Worm (Caenorhabditis elegans) whole organism, L4/young adult: ENCODE results near the gene Y66D12A.11.

Experiments used
- W03F9.2 ChIP-seq: fragments of 150-350 bp; optimal IDR thresholded peaks from 2 replicates; lab custom pipeline; 2014; ENCODE audit warnings: missing biosample characterization, missing genetic modification characterization
- dao-5 ChIP-seq: sonication (generic microtip); optimal IDR thresholded peaks from 2 replicates; lab custom pipeline; 2016; ENCODE audit warnings: missing genotype, missing genetic modification characterization, moderate library complexity, missing compliant biosample characterization
- him-1 ChIP-seq: sonication (generic microtip); optimal IDR thresholded peaks from 2 replicates; lab custom pipeline; 2016; ENCODE audit warnings: missing genotype, missing genetic modification reagents, missing genetic modification characterization, missing compliant biosample characterization

The Y66D12A.11 gene

ce11 chrIII:11563417-11563949, at the start of gene Y66D12A.11:
Gene Y66D12A.11 (plus strand): TSS chrIII:11563467.
- TF ChIP-seq dao-5 (no peak), him-1 (tag; lab: Kevin White, UChicago) (no peak), W03F9.2 (no peak)

DNA sequence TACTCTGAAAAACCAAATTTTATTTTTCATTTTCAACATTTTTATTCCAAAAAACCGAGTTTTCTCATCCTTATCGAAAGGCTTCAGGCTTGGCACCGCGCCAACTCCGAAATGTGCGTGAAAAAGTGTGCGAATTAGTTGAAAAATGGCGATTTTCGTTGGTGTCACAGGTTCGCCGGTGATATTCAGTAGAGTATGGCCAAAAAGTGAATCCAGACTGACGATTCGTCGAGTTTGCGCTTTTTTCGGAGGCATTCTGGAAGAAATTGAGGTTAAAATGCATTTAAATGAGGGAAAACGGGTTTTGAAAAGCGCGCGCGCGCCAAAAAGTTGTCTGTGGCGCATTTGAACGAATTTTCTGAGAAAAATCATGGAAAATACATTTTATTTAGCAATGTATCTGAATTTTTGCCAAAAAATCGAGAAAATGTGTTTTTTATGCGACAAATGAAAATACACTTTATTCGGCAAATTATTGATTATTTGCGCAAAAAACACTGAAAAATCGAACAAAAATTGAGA, 39.7 kb upstream of the Y66D12A.11 start, which contains the start of the genes Y66D12A.16 and such-1:
Y66D12A.16 (plus strand) TSS at position 51 of the 522 bp plus-strand sequence.
such-1 (minus strand) TSS at position 256 of the 522 bp plus-strand sequence.
- TF ChIP-seq him-1 (tag; lab: Kevin White, UChicago) = no peak
- TF ChIP-seq dao-5 = no peak
- no peak for TF ChIP-seq W03F9.2

ce11 chrIII:11524073-11524472, 39.2 kb upstream of the Y66D12A.11 start:
- TF ChIP-seq him-1 (tag; lab: Kevin White, UChicago) (no peak), W03F9.2 (peak; percentile 58)

DNA sequence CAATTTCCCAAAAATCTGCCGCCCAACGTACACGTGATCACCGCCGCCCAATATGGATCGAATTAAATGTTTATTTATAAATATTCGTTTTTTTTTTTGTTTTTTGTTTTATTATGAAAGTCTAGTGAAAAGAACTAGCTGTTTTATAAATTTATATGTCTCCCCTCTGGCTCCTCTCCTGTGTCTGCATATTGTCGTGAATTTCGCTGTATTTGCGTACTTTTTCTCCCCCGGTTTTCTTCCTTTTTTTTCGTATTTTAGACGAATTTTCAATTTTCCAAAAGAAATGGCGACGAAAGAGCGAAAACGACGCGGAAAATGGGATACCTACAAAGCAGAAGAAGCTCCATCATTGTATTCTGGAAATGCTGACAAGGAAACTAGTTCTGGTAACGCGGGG, 36.9 kb upstream of the Y66D12A.11 start, which contains the start of gene xpb-1:
xpb-1 (plus strand) TSS at position 262 of the 400 bp plus-strand sequence.
- TF ChIP-seq W03F9.2 (peak; percentile 3), him-1 (tag; lab: Kevin White, UChicago) (no peak), dao-5 (no peak)

DNA sequence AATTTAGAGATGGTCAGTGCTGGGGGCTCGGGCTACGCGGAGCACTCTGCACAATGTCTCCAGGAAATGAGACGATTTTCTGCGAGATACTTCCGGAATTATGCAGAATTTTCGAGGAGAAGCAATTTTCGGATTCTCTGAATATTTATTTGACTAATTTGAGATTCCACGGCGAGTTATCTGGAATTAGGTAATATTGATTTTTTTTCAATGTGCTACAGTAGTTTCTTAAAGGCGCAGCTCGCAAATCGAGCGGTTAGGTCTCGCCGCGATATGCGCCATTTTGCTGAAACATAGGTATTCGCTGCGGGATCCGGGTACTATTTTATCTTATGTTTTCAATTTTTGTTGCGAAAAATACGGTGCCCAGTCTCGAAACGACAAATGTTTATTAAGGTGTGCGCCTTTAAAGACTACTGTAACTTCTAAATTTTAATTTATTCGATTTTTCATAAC, 28.6 kb upstream of the Y66D12A.11 start, which contains the start of gene nrps-1:
nrps-1 (plus strand) TSS at position 51 of the 456 bp plus-strand sequence.
- no peak for TF ChIP-seq him-1 (tag; lab: Kevin White, UChicago)
- TF ChIP-seq W03F9.2 = no peak
- TF ChIP-seq dao-5 = no peak

ce11 chrIII:11535453-11535852, 27.8 kb upstream of the Y66D12A.11 start:
- TF ChIP-seq dao-5 = no peak
- TF ChIP-seq W03F9.2 = no peak
- TF ChIP-seq him-1 (tag; lab: Kevin White, UChicago) = no peak

DNA sequence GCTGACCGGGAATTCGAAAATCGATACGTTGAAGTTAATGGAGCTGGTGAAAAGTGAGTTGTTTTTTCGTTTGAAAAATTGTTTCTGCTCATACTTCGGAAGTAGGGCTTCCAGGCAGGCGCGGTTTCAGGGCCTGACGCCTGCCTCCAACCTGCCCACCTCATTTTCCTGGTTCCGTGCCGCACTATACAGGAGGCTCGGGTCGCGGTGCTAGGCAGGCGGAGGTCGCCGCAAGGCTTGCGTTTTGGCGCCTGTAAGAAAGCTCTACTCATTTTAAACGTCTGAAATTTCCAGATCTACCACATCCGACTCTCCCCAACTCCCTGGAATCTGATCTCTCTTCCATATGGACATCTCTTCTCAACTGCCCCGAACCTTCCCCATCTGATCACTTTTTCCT, 18.3 kb upstream of the Y66D12A.11 start:
- TF ChIP-seq dao-5 (no peak), him-1 (tag; lab: Kevin White, UChicago) (no peak), W03F9.2 (no peak)

DNA sequence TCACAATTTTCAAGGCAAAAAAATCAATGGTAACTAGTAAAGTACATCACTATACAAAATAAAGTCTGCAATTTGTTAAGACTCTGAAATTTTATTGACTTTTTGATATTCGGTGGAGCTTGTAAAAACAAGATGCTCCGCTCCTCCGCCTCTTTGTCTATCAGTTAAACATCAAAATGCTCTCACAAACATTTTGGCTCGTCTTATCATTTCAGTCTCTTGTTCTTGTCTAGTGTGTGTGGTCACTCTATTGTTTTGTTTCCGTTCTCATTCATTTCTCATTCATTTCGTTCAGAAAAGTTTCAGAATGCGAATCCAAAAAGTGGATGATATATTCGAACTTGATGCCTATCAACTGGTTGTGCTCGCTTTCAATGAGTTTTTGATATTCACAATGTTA, 15.2 kb upstream of the Y66D12A.11 start, which contains the start of gene Y66D12A.13:
Y66D12A.13 (plus strand) TSS at position 301 of the 400 bp plus-strand sequence.
- TF ChIP-seq dao-5 = no peak
- no peak for TF ChIP-seq W03F9.2
- no peak for TF ChIP-seq him-1 (tag; lab: Kevin White, UChicago)

DNA sequence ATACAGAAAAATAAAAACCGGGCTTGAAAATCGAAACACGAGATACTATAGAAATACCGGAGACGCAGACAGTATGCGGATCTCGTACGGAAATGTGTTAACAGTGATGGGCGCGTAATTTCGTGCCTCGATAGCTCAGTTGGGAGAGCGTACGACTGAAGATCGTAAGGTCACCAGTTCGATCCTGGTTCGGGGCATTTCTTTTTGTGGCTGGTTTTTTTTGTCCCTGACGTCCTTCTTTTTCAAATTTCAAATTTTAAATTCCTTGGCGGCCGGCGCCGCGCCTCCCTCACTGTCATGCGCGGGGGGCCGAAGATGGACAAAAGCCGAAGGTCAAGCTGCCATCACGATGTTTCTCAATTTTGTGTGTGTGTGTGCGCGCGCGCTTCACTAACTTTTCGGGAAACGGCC, 8.6 kb upstream of the Y66D12A.11 start:
- TF ChIP-seq W03F9.2 (no peak), him-1 (tag; lab: Kevin White, UChicago) (no peak), dao-5 (no peak)

DNA sequence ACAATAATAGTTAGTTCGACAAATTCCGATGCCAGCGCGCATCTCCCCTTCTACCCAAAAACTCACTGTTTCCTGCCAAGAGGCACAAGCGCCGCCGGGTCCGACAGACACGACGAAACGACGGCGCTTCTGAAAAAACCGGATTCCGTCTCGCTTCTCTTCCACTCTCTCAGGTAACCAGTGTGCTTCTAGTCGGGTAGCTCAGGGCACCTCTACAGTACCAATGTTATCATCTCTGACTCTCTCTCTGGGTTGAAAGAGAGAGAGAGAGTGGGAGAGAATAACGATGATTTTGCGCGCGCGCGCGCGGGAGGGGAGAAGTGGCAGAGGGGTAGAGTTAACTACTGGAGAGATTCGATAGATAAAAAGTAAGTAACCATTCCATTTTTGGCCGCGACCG, 6.4 kb upstream of the Y66D12A.11 start:
- no peak for TF ChIP-seq dao-5
- TF ChIP-seq W03F9.2 = no peak
- no peak for TF ChIP-seq him-1 (tag; lab: Kevin White, UChicago)

ce11 chrIII:11558251-11558650, 5.0 kb upstream of the Y66D12A.11 start:
- TF ChIP-seq him-1 (tag; lab: Kevin White, UChicago) (no peak), W03F9.2 (no peak), dao-5 (no peak)

- TF ChIP-seq him-1 (tag; lab: Kevin White, UChicago) (no peak), dao-5 (no peak), W03F9.2 (no peak)
Measured at ce11 chrIII:11559677-11560076, 3.6 kb upstream of the Y66D12A.11 start.

- TF ChIP-seq dao-5 (no peak), W03F9.2 (no peak), him-1 (tag; lab: Kevin White, UChicago) (no peak)
Measured at ce11 chrIII:11560504-11561202, 2.6 kb upstream of the Y66D12A.11 start, which contains the start of gene ztf-29. Gene ztf-29 (plus strand): TSS chrIII:11561152.

DNA sequence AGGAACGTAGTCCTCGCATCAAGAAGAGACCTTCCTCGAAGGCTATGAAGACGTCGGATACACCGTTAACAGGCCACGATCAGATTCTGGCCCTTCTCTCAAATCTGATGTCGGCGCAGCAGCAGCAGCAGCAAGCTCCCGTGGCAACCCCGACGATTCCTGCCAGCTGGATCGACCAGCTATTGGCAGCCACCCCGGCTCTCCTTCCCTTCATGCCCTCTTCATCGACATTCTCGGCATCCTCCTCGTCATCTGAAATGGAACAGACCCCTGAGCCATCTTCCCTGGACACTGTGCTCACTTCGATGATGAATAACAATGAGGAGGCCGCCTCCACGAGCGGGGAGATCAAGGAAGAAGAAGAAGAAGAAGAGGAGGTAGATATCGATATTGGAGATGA, 1.7 kb upstream of the Y66D12A.11 start:
- no peak for TF ChIP-seq W03F9.2
- no peak for TF ChIP-seq him-1 (tag; lab: Kevin White, UChicago)
- TF ChIP-seq dao-5 = no peak

DNA sequence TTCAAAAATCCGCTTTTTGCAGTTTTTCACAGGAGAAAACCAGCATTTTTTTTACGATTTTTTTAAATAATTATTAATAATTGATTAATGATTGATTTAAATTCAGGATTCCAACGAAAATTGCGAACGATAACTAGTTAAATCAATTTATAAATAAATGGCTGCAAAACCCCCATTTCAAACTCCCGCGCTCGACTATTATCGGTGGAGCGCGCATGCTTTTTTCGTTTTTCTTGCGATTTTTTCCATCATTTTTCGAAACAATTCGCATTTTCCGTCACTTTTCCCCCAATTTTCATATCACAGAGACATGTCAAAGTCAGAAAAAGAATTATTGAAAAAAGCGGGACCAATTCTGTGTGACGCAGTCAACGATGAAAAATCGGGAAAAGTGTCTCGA, 2.3 kb downstream of the Y66D12A.11 start, which contains the start of gene Y66D12A.10:
Y66D12A.10 (plus strand) TSS at position 273 of the 400 bp plus-strand sequence.
- no peak for TF ChIP-seq W03F9.2
- TF ChIP-seq him-1 (tag; lab: Kevin White, UChicago) = no peak
- TF ChIP-seq dao-5 = no peak
